Fruit fly (Drosophila melanogaster): ENCODE data around the gene Pih1D1.

Pih1D1 gene

dm6 chr2L:12694823-12695420, 26.7 kb downstream of the Pih1D1 start, which contains the start of the genes IFT43 and PICK1 (continued):
- peak; percentile 40 for TF ChIP-seq CG9797 (GFP tag; optimal IDR thresholded peaks at IDR 0.05)
- TF ChIP-seq CG7839 (tag; optimal IDR thresholded peaks at IDR 0.05) = no peak
- TF ChIP-seq knrl (GFP tag; IDR thresholded peaks at IDR 0.05; ENCODE audit: partially characterized antibody) = peak; percentile 78
- peak; percentile 52 for TF ChIP-seq CG2129 (GFP tag; IDR thresholded peaks at IDR 0.05; ENCODE audit: partially characterized antibody)
- TF ChIP-seq CG10147 (GFP tag; optimal IDR thresholded peaks at IDR 0.05) = no peak
- no peak for TF ChIP-seq CG31224 (GFP tag; IDR thresholded peaks at IDR 0.05)
- peak; percentile 77 for TF ChIP-seq HLH4C (GFP tag; IDR thresholded peaks at IDR 0.05; ENCODE audit: partially characterized antibody)
- TF ChIP-seq phol (tag; optimal IDR thresholded peaks at IDR 0.05) = peak; percentile 61
- TF ChIP-seq HmgZ (tag; optimal IDR thresholded peaks at IDR 0.05) = peak; percentile 19
- TF ChIP-seq CG6791 (GFP tag; IDR thresholded peaks at IDR 0.05; ENCODE audit: partially characterized antibody) = peak; percentile 76
- peak; percentile 69; the same call in 2 of the 3 replicates for TF ChIP-seq CG7963 (GFP tag; IDR thresholded peaks at IDR 0.05; ENCODE audit: partially characterized antibody)
- TF ChIP-seq CG14710 (tag; optimal IDR thresholded peaks at IDR 0.05) = peak; percentile 6
- peak; percentile 72 for TF ChIP-seq CG16813 (GFP tag; IDR thresholded peaks at IDR 0.05; ENCODE audit: partially characterized antibody)
- TF ChIP-seq Sin3A (optimal IDR thresholded peaks at IDR 0.05) = peak; percentile 63
- peak; percentile 86 for TF ChIP-seq bbx (GFP tag; IDR thresholded peaks at IDR 0.05; ENCODE audit: partially characterized antibody)
- no peak for TF ChIP-seq CG9215 (GFP tag; IDR thresholded peaks at IDR 0.05)

- peak; percentile 88 for TF ChIP-seq gfzf (GFP tag; optimal IDR thresholded peaks at IDR 0.05)
- no peak for TF ChIP-seq Meics (GFP tag; optimal IDR thresholded peaks at IDR 0.05)
- TF ChIP-seq CG6854 (GFP tag; optimal IDR thresholded peaks at IDR 0.05) = no peak
- no peak for TF ChIP-seq CG16815 (GFP tag; optimal IDR thresholded peaks at IDR 0.05)
- no peak for TF ChIP-seq HLH54F (GFP tag; optimal IDR thresholded peaks at IDR 0.05)
- peak; percentile 57 for TF ChIP-seq CG2116 (GFP tag; optimal IDR thresholded peaks at IDR 0.05)
- TF ChIP-seq cg (GFP tag; optimal IDR thresholded peaks at IDR 0.05) = no peak
- peak; percentile 80 for TF ChIP-seq CG4617 (GFP tag; optimal IDR thresholded peaks at IDR 0.05; ENCODE audit: borderline replicate concordance)
- no peak for TF ChIP-seq sc (optimal IDR thresholded peaks at IDR 0.05)
- TF ChIP-seq sc (GFP tag; optimal IDR thresholded peaks at IDR 0.05) = no peak
- peak; percentile 7 for TF ChIP-seq CG17186 (GFP tag; optimal IDR thresholded peaks at IDR 0.05)
- peak; percentile 38 for TF ChIP-seq onecut (GFP tag; IDR thresholded peaks at IDR 0.05)
- no peak for TF ChIP-seq CG1602 (GFP tag; optimal IDR thresholded peaks at IDR 0.05)
- TF ChIP-seq tll (GFP tag; optimal IDR thresholded peaks at IDR 0.05) = peak in 1 of 2 experiments; percentile 50
- no peak for TF ChIP-seq Spps (tag; optimal IDR thresholded peaks at IDR 0.05)
- no peak for TF ChIP-seq CG3163 (GFP tag; optimal IDR thresholded peaks at IDR 0.05)
- no peak for TF ChIP-seq sqz (GFP tag; optimal IDR thresholded peaks at IDR 0.05)
- no peak for TF ChIP-seq CG30431 (GFP tag; optimal IDR thresholded peaks at IDR 0.05)
- TF ChIP-seq Xrp1 (GFP tag; IDR thresholded peaks at IDR 0.05) = no peak
- peak; percentile 15 for TF ChIP-seq CG2712 (tag; optimal IDR thresholded peaks at IDR 0.05)
- TF ChIP-seq Hr78 (GFP tag; optimal IDR thresholded peaks at IDR 0.05) = no peak
- no peak for TF ChIP-seq danr (GFP tag; IDR thresholded peaks at IDR 0.05)
- peak; percentile 43 for TF ChIP-seq Myb (GFP tag; optimal IDR thresholded peaks at IDR 0.05)
- TF ChIP-seq sim (GFP tag; IDR thresholded peaks at IDR 0.05) = no peak
- no peak for TF ChIP-seq gsb-n (tag; optimal IDR thresholded peaks at IDR 0.05)
- TF ChIP-seq CG11695 (GFP tag; IDR thresholded peaks at IDR 0.05) = no peak
- TF ChIP-seq unc-4 (GFP tag; IDR thresholded peaks at IDR 0.05; ENCODE audit: partially characterized antibody) = peak; percentile 38
- no peak for TF ChIP-seq fu2 (GFP tag; optimal IDR thresholded peaks at IDR 0.05)
- TF ChIP-seq p53 (GFP tag; optimal IDR thresholded peaks at IDR 0.05) = no peak
- no peak for TF ChIP-seq tna (GFP tag; IDR thresholded peaks at IDR 0.05; ENCODE audit: partially characterized antibody)
- TF ChIP-seq CG2199 (GFP tag; IDR thresholded peaks at IDR 0.05) = no peak
Measured at dm6 chr2L:12692343-12693079, 29.1 kb downstream of the Pih1D1 start, which contains the start of the genes CCT4 and CG6153. CCT4 (minus strand) TSS chr2L:12692934. CG6153 (plus strand) TSS chr2L:12692993.

Data from whole organism, embryonic.